Fruit fly (Drosophila melanogaster): ENCODE measurements around the gene CG33764.

DNA sequence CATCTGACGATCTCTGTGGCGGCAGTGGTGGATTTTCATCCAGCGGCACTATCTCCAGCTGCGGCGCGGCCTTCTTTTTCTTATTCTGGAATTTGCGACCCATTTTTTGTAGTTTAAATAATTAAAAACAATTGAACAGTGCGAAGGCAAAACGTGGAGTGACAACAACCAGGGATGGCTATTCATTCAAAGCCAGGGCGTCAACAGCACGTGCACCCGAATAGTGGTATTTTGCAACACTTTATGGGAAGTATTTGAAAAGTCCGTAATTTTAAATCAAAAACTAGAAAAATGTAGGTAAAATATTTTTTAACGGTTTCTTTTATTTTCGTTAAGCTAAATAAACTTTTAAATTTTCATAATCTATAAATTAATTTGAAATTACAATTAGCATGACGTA is 15.3 kb upstream of the CG33764 start, which contains the start of gene CG11583:
- TF ChIP-seq CG8159 (tag; optimal IDR thresholded peaks at IDR 0.05), result no peak
- no peak for TF ChIP-seq EcR (GFP tag; optimal IDR thresholded peaks at IDR 0.05)
- no peak for TF ChIP-seq CG12605 (GFP tag; IDR thresholded peaks at IDR 0.05)
- TF ChIP-seq CG17806 (tag; optimal IDR thresholded peaks at IDR 0.05), result no peak
- TF ChIP-seq Pif1B (GFP tag; optimal IDR thresholded peaks at IDR 0.05), result no peak
- TF ChIP-seq Pif1A (GFP tag; optimal IDR thresholded peaks at IDR 0.05), result no peak
- 0 out of 3 replicates have a peak, but pooled peaks have one; percentile 31 for TF ChIP-seq CG4496 (GFP tag; IDR thresholded peaks at IDR 0.05)
